Worm (Caenorhabditis elegans) whole organism, L2 larva: ENCODE results near the gene odr-7.

Source experiments
- aly-2 ChIP-seq: fragments of 150-350 bp; optimal IDR thresholded peaks from 2 replicates; lab custom pipeline; 2014; ENCODE audit warnings: missing biosample characterization, missing genetic modification characterization
- ceh-16 ChIP-seq: fragments of 150-350 bp; optimal IDR thresholded peaks from 2 replicates; lab custom pipeline; 2014; ENCODE audit warnings: missing biosample characterization, missing genetic modification characterization
- egl-27 ChIP-seq: sonication (generic microtip); optimal IDR thresholded peaks from 3 replicates; lab custom pipeline; 2017; ENCODE audit warnings: missing biosample characterization, missing genetic modification reagents, missing genetic modification characterization
- skn-1 ChIP-seq: sonication (generic microtip); optimal IDR thresholded peaks from 2 replicates; lab custom pipeline; 2017; ENCODE audit warnings: missing biosample characterization, missing genetic modification characterization
- snpc-4 ChIP-seq: fragments of 150-350 bp; optimal IDR thresholded peaks from 2 replicates; lab custom pipeline; 2014; ENCODE audit warnings: missing biosample characterization, missing genetic modification characterization

DNA sequence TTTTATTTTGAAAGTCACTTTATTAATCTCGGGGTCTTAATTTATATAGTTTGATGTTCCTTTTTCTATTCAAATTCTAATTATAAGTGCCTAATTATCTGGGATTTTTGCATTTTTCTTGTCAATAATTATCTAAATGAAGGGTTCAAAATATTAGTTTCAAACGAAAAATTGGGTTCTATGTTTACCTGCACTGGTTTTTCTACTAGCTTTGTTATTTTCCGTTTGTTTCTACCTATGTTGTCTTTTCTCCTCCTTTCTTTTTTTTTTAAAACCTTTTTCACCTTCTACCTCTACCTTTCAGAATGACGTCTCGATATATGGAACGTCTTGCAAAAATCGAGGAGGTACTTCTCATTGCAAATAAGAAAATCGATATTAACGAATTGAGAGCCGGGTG is 23.3 kb upstream of the odr-7 start, which contains the start of gene tbc-13:
- TF ChIP-seq egl-27 (tag; lab: Kevin White, UChicago) = no peak
- no peak for TF ChIP-seq snpc-4 (tag; lab: Kevin White, UChicago)
- no peak for TF ChIP-seq ceh-16 (tag; lab: Kevin White, UChicago)
- TF ChIP-seq skn-1 (tag; lab: Kevin White, UChicago) = no peak
- no peak for TF ChIP-seq aly-2
